Fruit fly (Drosophila melanogaster): ENCODE measurements around the gene emb.

The emb gene

DNA sequence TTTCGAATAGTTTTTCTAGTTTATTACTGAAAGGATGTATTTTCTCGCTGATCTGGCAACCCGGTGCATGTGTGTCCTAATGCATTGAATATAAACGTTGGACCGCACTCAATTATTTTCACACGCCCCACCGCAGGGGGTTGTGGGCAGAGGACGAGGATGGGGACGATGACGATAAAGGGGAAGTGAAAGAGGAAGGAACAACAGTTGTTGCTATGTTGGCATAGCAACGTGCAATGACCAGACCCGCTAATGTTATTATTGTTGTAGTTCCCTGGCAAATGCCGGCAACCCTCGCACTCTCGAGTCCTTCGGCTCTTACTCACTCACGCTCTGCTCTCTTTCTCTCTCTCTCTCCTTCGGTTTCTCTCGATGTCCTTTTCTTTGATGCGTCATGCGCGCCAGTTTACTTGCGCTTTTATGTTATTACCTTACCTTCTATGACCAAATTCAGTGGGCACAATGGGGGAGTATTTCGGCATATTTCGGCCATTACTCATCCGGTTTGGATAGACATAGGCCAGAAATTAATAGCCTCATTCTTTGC lies 21.4 kb downstream of the emb start (continued):
- TF ChIP-seq MTF-1 (GFP tag; optimal IDR thresholded peaks at IDR 0.05; ENCODE audit: borderline replicate concordance) (no peak), Dref (GFP tag; IDR thresholded peaks at IDR 0.05) (no peak), Hmr (GFP tag; optimal IDR thresholded peaks at IDR 0.05) (no peak), D19B (GFP tag; optimal IDR thresholded peaks at IDR 0.05) (no peak), CG31441 (GFP tag; IDR thresholded peaks at IDR 0.05) (no peak), Nf-YB (GFP tag; optimal IDR thresholded peaks at IDR 0.05) (no peak), Doc2 (GFP tag; IDR thresholded peaks at IDR 0.05) (no peak), CG10959 (GFP tag; IDR thresholded peaks at IDR 0.05) (no peak), Opbp (GFP tag; IDR thresholded peaks at IDR 0.05; ENCODE audit: partially characterized antibody) (no peak), Vsx1 (GFP tag; optimal IDR thresholded peaks at IDR 0.05) (no peak), CG4730 (GFP tag; IDR thresholded peaks at IDR 0.05) (no peak), Sox100B (GFP tag; optimal IDR thresholded peaks at IDR 0.05) (no peak), Hr78 (GFP tag; optimal IDR thresholded peaks at IDR 0.05) (no peak), B-H2 (GFP tag; optimal IDR thresholded peaks at IDR 0.05) (no peak), lov (optimal IDR thresholded peaks at IDR 0.05) (no peak), lov (GFP tag; IDR thresholded peaks at IDR 0.05) (no peak), CG15073 (GFP tag; optimal IDR thresholded peaks at IDR 0.05) (no peak), CG4820 (GFP tag; optimal IDR thresholded peaks at IDR 0.05) (no peak), pros (GFP tag; optimal IDR thresholded peaks at IDR 0.05) (peak; percentile 73), CG14965 (GFP tag; optimal IDR thresholded peaks at IDR 0.05; ENCODE audit: borderline replicate concordance) (no peak), Trl (optimal IDR thresholded peaks at IDR 0.05) (peak; percentile 71 to 73), Trl (GFP tag; optimal IDR thresholded peaks at IDR 0.05) (no peak), sisA (GFP tag; IDR thresholded peaks at IDR 0.05) (no peak), CG12391 (tag; optimal IDR thresholded peaks at IDR 0.05) (no peak), ro (GFP tag; IDR thresholded peaks at IDR 0.05) (no peak), CG13624 (GFP tag; optimal IDR thresholded peaks at IDR 0.05) (no peak), Mrtf (GFP tag; IDR thresholded peaks at IDR 0.05) (no peak), kni (GFP tag; optimal IDR thresholded peaks at IDR 0.05) (no peak), H15 (GFP tag; IDR thresholded peaks at IDR 0.05) (no peak), CG34376 (GFP tag; optimal IDR thresholded peaks at IDR 0.05) (no peak), CG1602 (GFP tag; optimal IDR thresholded peaks at IDR 0.05) (no peak), zen2 (GFP tag; IDR thresholded peaks at IDR 0.05; ENCODE audit: partially characterized antibody) (peak; percentile 11; the same call in 1 of the 3 replicates), en (GFP tag; optimal IDR thresholded peaks at IDR 0.05) (no peak), scrt (GFP tag; optimal IDR thresholded peaks at IDR 0.05) (peak; percentile 79), D (optimal IDR thresholded peaks at IDR 0.05) (peak; percentile 19), D (GFP tag; optimal IDR thresholded peaks at IDR 0.05) (no peak), CG12236 (GFP tag; optimal IDR thresholded peaks at IDR 0.05) (no peak), CG16813 (GFP tag; IDR thresholded peaks at IDR 0.05; ENCODE audit: partially characterized antibody) (no peak), CG10543 (GFP tag; optimal IDR thresholded peaks at IDR 0.05) (no peak), chinmo (GFP tag; IDR thresholded peaks at IDR 0.05; ENCODE audit: partially characterized antibody) (0 out of 4 replicates have a peak, but pooled peaks have one; percentile 13), CG4404 (GFP tag; IDR thresholded peaks at IDR 0.05) (no peak), CTCF (GFP tag; optimal IDR thresholded peaks at IDR 0.05) (no peak), Adf1 (GFP tag; IDR thresholded peaks at IDR 0.05) (no peak), usp (GFP tag; optimal IDR thresholded peaks at IDR 0.05) (no peak), eve (GFP tag; optimal IDR thresholded peaks at IDR 0.05) (no peak), CG2120 (GFP tag; optimal IDR thresholded peaks at IDR 0.05) (no peak), CG9437 (GFP tag; optimal IDR thresholded peaks at IDR 0.05) (no peak), CG8478 (optimal IDR thresholded peaks at IDR 0.05) (no peak), hbn (GFP tag; IDR thresholded peaks at IDR 0.05; ENCODE audit: partially characterized antibody) (no peak), tup (GFP tag; optimal IDR thresholded peaks at IDR 0.05) (no peak), CG31388 (GFP tag; optimal IDR thresholded peaks at IDR 0.05) (no peak), Lhr (GFP tag; optimal IDR thresholded peaks at IDR 0.05) (no peak)
